Fruit fly (Drosophila melanogaster) whole organism, embryonic: ENCODE measurements around the gene Cp190.

Experiments
- BEAF-32 ChIP-seq: fragments of 200-800 bp; sonication (Bioruptor generic); optimal IDR thresholded peaks from 3 replicates; lab custom pipeline; 2017; ENCODE audit warnings: missing biosample characterization, missing genetic modification characterization, mild to moderate bottlenecking, moderate library complexity, missing genetic modification reagents
- CG10209 ChIP-seq: fragments of 200-800 bp; sonication (Bioruptor generic); optimal IDR thresholded peaks from 3 replicates; lab custom pipeline; 2017; ENCODE audit warnings: missing biosample characterization, mild to moderate bottlenecking, missing genetic modification characterization, missing genetic modification reagents
- CG12104 ChIP-seq: fragments of 200-800 bp; sonication (Bioruptor generic); optimal IDR thresholded peaks from 3 replicates; lab custom pipeline; 2016; ENCODE audit warnings: missing biosample characterization, missing genetic modification characterization
- CG12219 ChIP-seq: fragments of 200-800 bp; sonication (Bioruptor generic); optimal IDR thresholded peaks from 3 replicates; lab custom pipeline; 2018; ENCODE audit warnings: missing biosample characterization, mild to moderate bottlenecking, missing genetic modification characterization
- CG12744 ChIP-seq: fragments of 200-800 bp; sonication (Bioruptor generic); optimal IDR thresholded peaks from 2 replicates; lab custom pipeline; 2016; ENCODE audit warnings: missing biosample characterization, missing genetic modification characterization
- CG14441 ChIP-seq: fragments of 200-800 bp; sonication (Bioruptor generic); IDR thresholded peaks from 2 replicates; pipeline ENCODE4 v1.3.6; 2022; ENCODE audit warnings: missing biosample characterization, missing genetic modification characterization
- CG14667 ChIP-seq: fragments of 200-800 bp; sonication (Bioruptor generic); IDR thresholded peaks from 2 replicates; pipeline ENCODE4 v1.3.6; 2022; ENCODE audit warnings: missing biosample characterization, missing genetic modification characterization
- CG14710 ChIP-seq: fragments of 200-800 bp; sonication (Bioruptor generic); optimal IDR thresholded peaks from 3 replicates; lab custom pipeline; 2019; ENCODE audit warnings: missing biosample characterization, mild to moderate bottlenecking, missing genetic modification characterization, moderate library complexity
- CG14965 ChIP-seq: fragments of 200-800 bp; sonication (Bioruptor generic); optimal IDR thresholded peaks from 2 replicates; lab custom pipeline; 2016; ENCODE audit warnings: missing biosample characterization, missing genetic modification characterization, borderline replicate concordance
- CG15011 ChIP-seq: fragments of 200-800 bp; sonication (Bioruptor generic); optimal IDR thresholded peaks from 3 replicates; lab custom pipeline; 2018; ENCODE audit warnings: missing biosample characterization, mild to moderate bottlenecking, missing genetic modification characterization
- CG15269 ChIP-seq: fragments of 200-800 bp; sonication (Bioruptor generic); optimal IDR thresholded peaks from 2 replicates; lab custom pipeline; 2018; ENCODE audit warnings: missing biosample characterization, mild to moderate bottlenecking, missing genetic modification characterization, moderate library complexity
- CG18599 ChIP-seq: fragments of 200-800 bp; sonication (Bioruptor generic); optimal IDR thresholded peaks from 3 replicates; lab custom pipeline; 2017; ENCODE audit warnings: missing biosample characterization, missing genetic modification characterization, mild to moderate bottlenecking, moderate library complexity, missing genetic modification reagents
- CG4328 ChIP-seq: fragments of 200-800 bp; sonication (Bioruptor generic); optimal IDR thresholded peaks from 3 replicates; lab custom pipeline; 2017; ENCODE audit warnings: missing biosample characterization, missing genetic modification reagents, missing genetic modification characterization
- CG4730 ChIP-seq: fragments of 200-800 bp; sonication (Bioruptor generic); IDR thresholded peaks from 2 replicates; pipeline ENCODE4 v1.3.6; 2022; ENCODE audit warnings: missing biosample characterization, missing genetic modification characterization
- CG7745 ChIP-seq: fragments of 200-800 bp; sonication (Bioruptor generic); optimal IDR thresholded peaks from 2 replicates; lab custom pipeline; 2018; ENCODE audit warnings: missing biosample characterization, mild to moderate bottlenecking, missing genetic modification characterization, moderate library complexity
- CG8944 ChIP-seq: fragments of 200-800 bp; sonication (Bioruptor generic); optimal IDR thresholded peaks from 3 replicates; lab custom pipeline; 2016; ENCODE audit warnings: missing biosample characterization, missing genetic modification characterization
- CG9932 ChIP-seq: fragments of 200-800 bp; sonication (Bioruptor generic); IDR thresholded peaks from 2 replicates; pipeline ENCODE4 v1.3.6; 2022; ENCODE audit warnings: missing biosample characterization, missing genetic modification characterization
- CrebB ChIP-seq: fragments of 200-800 bp; sonication (Bioruptor generic); optimal IDR thresholded peaks from 3 replicates; lab custom pipeline; 2018; ENCODE audit warnings: missing biosample characterization, mild to moderate bottlenecking, missing genetic modification characterization
- E2f2 ChIP-seq: fragments of 200-800 bp; sonication (Bioruptor generic); IDR thresholded peaks from 2 replicates; pipeline ENCODE4 v1.3.6; 2022; ENCODE audit warnings: missing biosample characterization, missing genetic modification characterization
- ERR ChIP-seq: fragments of 200-800 bp; sonication (Bioruptor generic); optimal IDR thresholded peaks from 2 replicates; lab custom pipeline; 2016; ENCODE audit warnings: missing biosample characterization, missing genetic modification characterization
- Ets65A ChIP-seq: fragments of 200-800 bp; sonication (Bioruptor generic); peaks from one replicate; lab custom pipeline; 2016; ENCODE audit warnings: missing biosample characterization, missing genetic modification characterization
- Fer1 ChIP-seq: fragments of 200-800 bp; sonication (Bioruptor generic); optimal IDR thresholded peaks from 2 replicates; lab custom pipeline; 2017; ENCODE audit warnings: missing biosample characterization, mild to moderate bottlenecking, missing genetic modification characterization
- HHEX ChIP-seq: fragments of 200-800 bp; sonication (Bioruptor generic); optimal IDR thresholded peaks from 3 replicates; lab custom pipeline; 2017; ENCODE audit warnings: missing biosample characterization, mild to moderate bottlenecking, missing genetic modification characterization, missing genetic modification reagents
- Lim3 ChIP-seq: fragments of 200-800 bp; sonication (Bioruptor generic); IDR thresholded peaks from 2 replicates; pipeline ENCODE4 v1.3.6; 2022; ENCODE audit warnings: missing biosample characterization, missing genetic modification characterization
- NFAT ChIP-seq: fragments of 200-800 bp; sonication (Bioruptor generic); IDR thresholded peaks from 2 replicates; pipeline ENCODE4 v1.3.6; 2022; ENCODE audit warnings: missing biosample characterization, missing genetic modification characterization
- NK7.1 ChIP-seq: fragments of 200-800 bp; sonication (Bioruptor generic); optimal IDR thresholded peaks from 3 replicates; lab custom pipeline; 2016; ENCODE audit warnings: missing biosample characterization, missing genetic modification characterization
- Oli ChIP-seq: fragments of 200-800 bp; sonication (Bioruptor generic); optimal IDR thresholded peaks from 2 replicates; lab custom pipeline; 2018; ENCODE audit warnings: missing biosample characterization, mild to moderate bottlenecking, missing genetic modification characterization, moderate library complexity
- Poxn ChIP-seq: fragments of 200-800 bp; sonication (Bioruptor generic); IDR thresholded peaks from 2 replicates; pipeline ENCODE4 v1.3.6; 2022; ENCODE audit warnings: missing biosample characterization, missing genetic modification characterization
- Sry-δ ChIP-seq: fragments of 200-800 bp; sonication (Bioruptor generic); optimal IDR thresholded peaks from 2 replicates; lab custom pipeline; 2016; ENCODE audit warnings: missing biosample characterization, missing genetic modification characterization
- ap ChIP-seq: fragments of 200-800 bp; sonication (Bioruptor generic); IDR thresholded peaks from 2 replicates; pipeline ENCODE4 v1.3.6; 2022; ENCODE audit warnings: missing biosample characterization, missing genetic modification characterization
- az2 ChIP-seq: fragments of 200-800 bp; sonication (Bioruptor generic); optimal IDR thresholded peaks from 3 replicates; lab custom pipeline; 2016; ENCODE audit warnings: missing biosample characterization, missing genetic modification characterization
- cas ChIP-seq: fragments of 200-800 bp; sonication (Bioruptor generic); IDR thresholded peaks from 2 replicates; pipeline ENCODE4 v1.3.6; 2022; ENCODE audit warnings: missing biosample characterization, missing genetic modification characterization
- chif ChIP-seq, 2 experiments: fragments of 200-800 bp; sonication (Bioruptor generic); optimal IDR thresholded peaks; 3 replicates each; lab custom pipeline; 2016; ENCODE audit warnings: missing biosample characterization in 2 of 2, missing genetic modification characterization in 2 of 2
- disco-r ChIP-seq: fragments of 200-800 bp; sonication (Bioruptor generic); optimal IDR thresholded peaks from 2 replicates; lab custom pipeline; 2016; ENCODE audit warnings: missing biosample characterization, missing genetic modification characterization
- dm ChIP-seq: fragments of 200-800 bp; sonication (Bioruptor generic); optimal IDR thresholded peaks from 3 replicates; lab custom pipeline; 2016; ENCODE audit warnings: missing biosample characterization, missing genetic modification characterization
- dmrt11E ChIP-seq: fragments of 200-800 bp; sonication (Bioruptor generic); optimal IDR thresholded peaks from 3 replicates; lab custom pipeline; 2018; ENCODE audit warnings: missing biosample characterization, mild to moderate bottlenecking, missing genetic modification characterization, moderate library complexity
- fd64A ChIP-seq: fragments of 200-800 bp; sonication (Bioruptor generic); optimal IDR thresholded peaks from 3 replicates; lab custom pipeline; 2018; ENCODE audit warnings: missing biosample characterization, mild to moderate bottlenecking, missing genetic modification characterization
- hbn ChIP-seq: fragments of 200-800 bp; sonication (Bioruptor generic); IDR thresholded peaks from 2 replicates; pipeline ENCODE4 v1.3.6; 2022; ENCODE audit warnings: missing biosample characterization, missing genetic modification characterization; ENCODE audit not compliant: partially characterized antibody
- jigr1 ChIP-seq: fragments of 200-800 bp; sonication (Bioruptor generic); IDR thresholded peaks from 3 replicates; pipeline ENCODE4 v1.3.6; 2022; ENCODE audit warnings: missing biosample characterization, missing genetic modification characterization
- nau ChIP-seq: fragments of 200-800 bp; sonication (Bioruptor generic); optimal IDR thresholded peaks from 3 replicates; lab custom pipeline; 2017; ENCODE audit warnings: missing biosample characterization, mild to moderate bottlenecking, missing genetic modification characterization, missing genetic modification reagents
- prd ChIP-seq, 3 experiments: fragments of >200 bp in 2 of 3; fragments of 200-800 bp in 1 of 3; sonication (Bioruptor generic) in 1 of 3; optimal IDR thresholded peaks in 2 of 3; IDR thresholded peaks in 1 of 3; 2 replicates in 2 of 3; 3 replicates in 1 of 3; pipeline versions ENCODE4 v1.3.6 to Lab custom; 2017 to 2022; ENCODE audit warnings: missing biosample characterization in 1 of 3, missing genetic modification characterization in 1 of 3
- sisA ChIP-seq: fragments of 200-800 bp; sonication (Bioruptor generic); IDR thresholded peaks from 2 replicates; pipeline ENCODE4 v1.3.6; 2022; ENCODE audit warnings: missing biosample characterization, missing genetic modification characterization
- so ChIP-seq: fragments of 200-800 bp; sonication (Bioruptor generic); IDR thresholded peaks from 3 replicates; pipeline ENCODE4 v1.3.6; 2022; ENCODE audit warnings: missing biosample characterization, missing genetic modification characterization
- sob ChIP-seq: fragments of 200-800 bp; sonication (Bioruptor generic); IDR thresholded peaks from 2 replicates; pipeline ENCODE4 v1.3.6; 2022; ENCODE audit warnings: missing biosample characterization, missing genetic modification characterization
- tio ChIP-seq: fragments of 200-800 bp; sonication (Bioruptor generic); optimal IDR thresholded peaks from 2 replicates; lab custom pipeline; 2017; ENCODE audit warnings: missing biosample characterization, missing genetic modification characterization, inconsistent platforms
- tll ChIP-seq, 2 experiments: fragments of 200-800 bp in 1 of 2; fragments of >200 bp in 1 of 2; sonication (Bioruptor generic) in 1 of 2; optimal IDR thresholded peaks; 2 replicates each; lab custom pipeline; 2017 to 2019; ENCODE audit warnings: missing biosample characterization in 2 of 2, missing genetic modification characterization in 2 of 2, mild to moderate bottlenecking in 1 of 2, moderate library complexity in 1 of 2
- vvl ChIP-seq: fragments of 200-800 bp; sonication (Bioruptor generic); IDR thresholded peaks from 2 replicates; pipeline ENCODE4 v1.3.6; 2022; ENCODE audit warnings: missing biosample characterization, missing genetic modification characterization
- zen ChIP-seq: fragments of 200-800 bp; sonication (Bioruptor generic); optimal IDR thresholded peaks from 3 replicates; lab custom pipeline; 2018; ENCODE audit warnings: missing biosample characterization, mild to moderate bottlenecking, missing genetic modification characterization, moderate library complexity
- zfh2 ChIP-seq: fragments of 200-800 bp; sonication (Bioruptor generic); optimal IDR thresholded peaks from 2 replicates; lab custom pipeline; 2016; ENCODE audit warnings: missing biosample characterization, missing genetic modification characterization

Gene Cp190

DNA sequence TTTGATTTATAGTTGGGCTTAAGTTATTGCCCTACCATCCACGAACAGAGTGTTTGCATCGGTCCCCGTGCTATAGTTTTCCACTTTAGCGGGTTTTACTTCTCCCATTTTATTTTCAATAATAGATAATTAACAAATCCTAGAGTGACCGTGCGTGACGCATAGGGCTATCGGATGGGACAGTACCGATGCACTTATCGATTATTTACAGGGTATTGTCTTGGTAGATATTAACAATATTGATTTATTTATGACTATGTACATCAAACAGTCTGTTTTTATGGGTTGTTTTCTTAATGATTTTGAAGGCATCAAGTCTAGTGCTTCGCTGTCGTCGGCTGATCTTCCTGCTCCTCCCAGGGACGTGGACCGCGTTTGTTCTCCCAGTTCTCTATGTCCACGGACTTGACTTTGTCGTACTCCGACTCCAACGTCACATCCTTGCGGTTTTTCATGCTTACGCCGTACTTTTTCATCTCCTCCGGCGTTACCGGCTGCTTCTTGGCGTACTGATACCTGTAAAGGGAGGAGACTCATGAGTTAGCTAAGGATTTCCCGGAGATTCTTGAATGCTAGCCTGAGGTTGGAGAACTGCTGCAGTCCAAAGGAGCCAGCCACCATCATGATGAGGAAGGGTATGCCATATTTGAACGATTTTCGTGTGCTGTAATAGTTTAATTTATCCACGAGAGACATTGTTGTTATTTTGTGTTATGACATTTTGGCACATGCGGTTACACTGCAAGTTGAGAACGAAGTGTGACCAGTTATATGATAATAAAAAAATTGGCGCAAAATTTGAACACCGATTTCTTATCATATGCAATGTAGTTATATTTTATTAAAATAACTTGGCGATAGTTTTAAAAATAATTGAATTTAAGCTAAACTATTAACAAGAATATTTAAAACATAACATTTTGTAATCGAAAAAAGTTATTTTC lies 3.2 kb upstream of the Cp190 start, which contains the start of the genes MRG15 and Tm1 (continued):
- TF ChIP-seq CG15011 (GFP tag; lab: Kevin White, UChicago) = no peak
- TF ChIP-seq CG14441 (GFP tag; lab: Robert Waterston, UW) = no peak
- peak; percentile 77 for TF ChIP-seq zen (tag; lab: Kevin White, UChicago)
- no peak for TF ChIP-seq Oli (tag; lab: Kevin White, UChicago)
- no peak for TF ChIP-seq cas (GFP tag; lab: Robert Waterston, UW)
- TF ChIP-seq fd64A (GFP tag; lab: Kevin White, UChicago) = no peak
- TF ChIP-seq CG14710 (tag; lab: Kevin White, UChicago) = peak; percentile 19
- peak; percentile 27; the same call in 1 of the 2 replicates for TF ChIP-seq vvl (GFP tag; lab: Robert Waterston, UW)
- TF ChIP-seq nau (GFP tag; lab: Kevin White, UChicago) = no peak
- TF ChIP-seq CG12219 (GFP tag; lab: Kevin White, UChicago) = no peak
- no peak for TF ChIP-seq tll (GFP tag; optimal IDR thresholded peaks at IDR 0.05; lab: Kevin White, UChicago)
- TF ChIP-seq Fer1 = peak; percentile 2
- no peak for TF ChIP-seq tio (GFP tag; lab: Kevin White, UChicago)
- no peak for TF ChIP-seq CG18599
- TF ChIP-seq CG14667 (GFP tag; lab: Robert Waterston, UW) = no peak
- TF ChIP-seq dm (GFP tag; lab: Kevin White, UChicago) = no peak
- no peak for TF ChIP-seq disco-r (GFP tag; lab: Kevin White, UChicago)
- TF ChIP-seq CG9932 (GFP tag; lab: Robert Waterston, UW) = peak; percentile 33; the same call in 1 of the 2 replicates
- no peak for TF ChIP-seq Ets65A (GFP tag; lab: Kevin White, UChicago)
- TF ChIP-seq HHEX (GFP tag; lab: Kevin White, UChicago) = no peak
- peak; percentile 78 for TF ChIP-seq BEAF-32 (GFP tag; lab: Kevin White, UChicago)
- no peak for TF ChIP-seq zfh2 (GFP tag; lab: Kevin White, UChicago)
- no peak for TF ChIP-seq CG10209
- no peak for TF ChIP-seq prd (optimal IDR thresholded peaks at IDR 0.05; lab: Kevin White, UChicago)
- TF ChIP-seq prd (GFP tag; IDR thresholded peaks at IDR 0.05; lab: Robert Waterston, UW) = no peak
- no peak for TF ChIP-seq ERR (GFP tag; lab: Kevin White, UChicago)
- no peak for TF ChIP-seq jigr1 (GFP tag; lab: Robert Waterston, UW)
- peak; percentile 59; the same call in 1 of the 2 replicates for TF ChIP-seq hbn (GFP tag; lab: Robert Waterston, UW)
- TF ChIP-seq CG8944 (GFP tag; lab: Kevin White, UChicago) = no peak
- TF ChIP-seq ap = no peak
- TF ChIP-seq CG4328 (GFP tag; lab: Kevin White, UChicago) = no peak
- TF ChIP-seq dmrt11E (tag; lab: Kevin White, UChicago) = no peak
- no peak for TF ChIP-seq so (GFP tag; lab: Robert Waterston, UW)
- TF ChIP-seq Lim3 = no peak
- TF ChIP-seq CG7745 (tag; lab: Kevin White, UChicago) = no peak
- TF ChIP-seq CG4730 (GFP tag; lab: Robert Waterston, UW) = no peak
- no peak for TF ChIP-seq Poxn
- no peak for TF ChIP-seq CG12104 (GFP tag; lab: Kevin White, UChicago)
- TF ChIP-seq NFAT = no peak
- TF ChIP-seq Sry-δ = peak; percentile 37
- TF ChIP-seq CG14965 = no peak
- TF ChIP-seq sob = no peak
- no peak for TF ChIP-seq az2
- no peak for TF ChIP-seq CrebB
- TF ChIP-seq chif (GFP tag; optimal IDR thresholded peaks at IDR 0.05; lab: Kevin White, UChicago) = no peak
- TF ChIP-seq CG15269 = no peak
- no peak for TF ChIP-seq CG12744
- TF ChIP-seq NK7.1 (GFP tag; lab: Kevin White, UChicago) = no peak
- TF ChIP-seq sisA (GFP tag; lab: Robert Waterston, UW) = no peak
- peak; percentile 91 for TF ChIP-seq E2f2 (GFP tag; lab: Robert Waterston, UW)
